Fruit fly (Drosophila melanogaster) S2 (cell line): ENCODE data around the gene CG31406.
"Not testable (repeated sequence)": the region's sequence is repeated elsewhere in the genome, so short reads cannot be mapped to it uniquely, and the experiment has no call there.

Source experiments
- CG8478 ChIP-seq: fragments of >200 bp; optimal IDR thresholded peaks from 2 replicates; lab custom pipeline; 2018
- CTCF ChIP-seq, 2 experiments: fragments of >200 bp; optimal IDR thresholded peaks; 2 replicates each; lab custom pipeline; 2018

CG31406 gene

dm6 chr3R:10348461-10348860 is at the start of gene CG31406:
Gene CG31406 (plus strand): TSS chr3R:10348761.
- not testable (repeated sequence) for TF ChIP-seq CTCF (optimal IDR thresholded peaks at IDR 0.05; lab: Kevin White, UChicago); CG8478 (lab: Kevin White, UChicago)

- TF ChIP-seq CG8478 (lab: Kevin White, UChicago) (no peak), CTCF (optimal IDR thresholded peaks at IDR 0.05; lab: Kevin White, UChicago) (no peak)
Measured at dm6 chr3R:10311076-10311744, 37.4 kb upstream of the CG31406 start, which contains the start of gene CG6293. Gene CG6293 (minus strand): TSS chr3R:10311613.

- TF ChIP-seq CTCF (optimal IDR thresholded peaks at IDR 0.05; lab: Kevin White, UChicago), result no peak
- TF ChIP-seq CG8478 (lab: Kevin White, UChicago), result no peak
Measured at dm6 chr3R:10311745-10312088, 36.8 kb upstream of the CG31406 start.

- TF ChIP-seq CG8478 (lab: Kevin White, UChicago), result no peak
- peak in 1 of 2 experiments; percentile 43 for TF ChIP-seq CTCF (optimal IDR thresholded peaks at IDR 0.05; lab: Kevin White, UChicago)
Measured at dm6 chr3R:10330734-10331642, 17.6 kb upstream of the CG31406 start, which contains the start of the genes Bruce and CG12818. Gene Bruce (minus strand): TSS chr3R:10331353. Gene CG12818 (plus strand): TSS chr3R:10331581.

dm6 chr3R:10332823-10333263 is 15.7 kb upstream of the CG31406 start, which contains the start of gene sle:
Gene sle (plus strand): TSS chr3R:10333115.
- TF ChIP-seq CG8478 (lab: Kevin White, UChicago) (no peak), CTCF (optimal IDR thresholded peaks at IDR 0.05; lab: Kevin White, UChicago) (no peak)

- not testable (repeated sequence) for TF ChIP-seq CTCF (optimal IDR thresholded peaks at IDR 0.05; lab: Kevin White, UChicago); CG8478 (lab: Kevin White, UChicago)
Measured at dm6 chr3R:10338042-10338441, 10.5 kb upstream of the CG31406 start, which contains the start of gene CG12592. Gene CG12592 (plus strand): TSS chr3R:10338342.

- not testable (repeated sequence) for TF ChIP-seq CTCF (optimal IDR thresholded peaks at IDR 0.05; lab: Kevin White, UChicago); CG8478 (lab: Kevin White, UChicago)
Measured at dm6 chr3R:10340649-10341048, 7.9 kb upstream of the CG31406 start, which contains the start of gene CG18545. Gene CG18545 (plus strand): TSS chr3R:10340949.

- TF ChIP-seq CG8478 (lab: Kevin White, UChicago), result no peak
- TF ChIP-seq CTCF (optimal IDR thresholded peaks at IDR 0.05; lab: Kevin White, UChicago), result peak; percentile 13 to 66
Measured at dm6 chr3R:10349987-10350386, 1.4 kb downstream of the CG31406 start, which contains the start of gene jumu. Gene jumu (plus strand): TSS chr3R:10350182.

- TF ChIP-seq CG8478 (lab: Kevin White, UChicago) (no peak), CTCF (optimal IDR thresholded peaks at IDR 0.05; lab: Kevin White, UChicago) (no peak)
Measured at dm6 chr3R:10350741-10351629, 2.4 kb downstream of the CG31406 start.

dm6 chr3R:10351960-10352458 is 3.4 kb downstream of the CG31406 start:
- TF ChIP-seq CTCF (optimal IDR thresholded peaks at IDR 0.05; lab: Kevin White, UChicago), result no peak
- TF ChIP-seq CG8478 (lab: Kevin White, UChicago), result no peak

dm6 chr3R:10352844-10353243 is 4.3 kb downstream of the CG31406 start:
- TF ChIP-seq CTCF (optimal IDR thresholded peaks at IDR 0.05; lab: Kevin White, UChicago), result no peak
- TF ChIP-seq CG8478 (lab: Kevin White, UChicago), result no peak

- TF ChIP-seq CG8478 (lab: Kevin White, UChicago), result no peak
- no peak for TF ChIP-seq CTCF (optimal IDR thresholded peaks at IDR 0.05; lab: Kevin White, UChicago)
Measured at dm6 chr3R:10353932-10354703, 5.6 kb downstream of the CG31406 start.
